Fruit fly (Drosophila melanogaster) whole organism, embryonic: ENCODE data around the gene CG11456.

Source experiments
- Aef1 ChIP-seq: fragments of 200-800 bp; sonication (Bioruptor generic); IDR thresholded peaks from 3 replicates; pipeline ENCODE4 v1.3.6; 2022; ENCODE audit warnings: missing biosample characterization, missing genetic modification characterization
- Antp ChIP-seq: fragments of 200-800 bp; sonication (Bioruptor generic); optimal IDR thresholded peaks from 3 replicates; lab custom pipeline; 2016; ENCODE audit warnings: missing biosample characterization, missing genetic modification characterization
- Bgb ChIP-seq: fragments of 200-800 bp; sonication (Bioruptor generic); IDR thresholded peaks from 2 replicates; pipeline ENCODE4 v1.3.6; 2022; ENCODE audit warnings: missing biosample characterization, missing genetic modification characterization; ENCODE audit not compliant: partially characterized antibody
- CG10209 ChIP-seq: fragments of 200-800 bp; sonication (Bioruptor generic); optimal IDR thresholded peaks from 3 replicates; lab custom pipeline; 2017; ENCODE audit warnings: missing biosample characterization, mild to moderate bottlenecking, missing genetic modification characterization, missing genetic modification reagents
- CG10267 ChIP-seq: fragments of 200-800 bp; sonication (Bioruptor generic); optimal IDR thresholded peaks from 2 replicates; lab custom pipeline; 2018; ENCODE audit warnings: missing biosample characterization, mild to moderate bottlenecking, missing genetic modification characterization, moderate library complexity
- CG11085 ChIP-seq: fragments of 200-800 bp; sonication (Bioruptor generic); IDR thresholded peaks from 2 replicates; pipeline ENCODE4 v1.3.6; 2022; ENCODE audit warnings: missing biosample characterization, missing genetic modification characterization
- CG11695 ChIP-seq: fragments of 200-800 bp; sonication (Bioruptor generic); IDR thresholded peaks from 3 replicates; pipeline ENCODE4 v1.3.6; 2022; ENCODE audit warnings: missing biosample characterization, missing genetic modification characterization
- CG12236 ChIP-seq: fragments of 200-800 bp; sonication (Bioruptor generic); optimal IDR thresholded peaks from 2 replicates; lab custom pipeline; 2016; ENCODE audit warnings: missing biosample characterization, missing genetic modification characterization
- CG14050 ChIP-seq: fragments of 200-800 bp; sonication (Bioruptor generic); IDR thresholded peaks from 3 replicates; pipeline ENCODE4 v1.3.6; 2022; ENCODE audit warnings: missing biosample characterization, missing genetic modification characterization
- CG14710 ChIP-seq: fragments of 200-800 bp; sonication (Bioruptor generic); optimal IDR thresholded peaks from 3 replicates; lab custom pipeline; 2019; ENCODE audit warnings: missing biosample characterization, mild to moderate bottlenecking, missing genetic modification characterization, moderate library complexity
- CG16813 ChIP-seq: fragments of 200-800 bp; sonication (Bioruptor generic); IDR thresholded peaks from 3 replicates; pipeline ENCODE4 v1.3.6; 2022; ENCODE audit warnings: missing biosample characterization, missing genetic modification characterization; ENCODE audit not compliant: partially characterized antibody
- CG18011 ChIP-seq: fragments of 200-800 bp; sonication (Bioruptor generic); optimal IDR thresholded peaks from 2 replicates; lab custom pipeline; 2017; ENCODE audit warnings: missing biosample characterization, missing genetic modification characterization, mild to moderate bottlenecking, moderate library complexity, missing genotype
- CG18476 ChIP-seq: fragments of 200-800 bp; sonication (Bioruptor generic); optimal IDR thresholded peaks from 2 replicates; lab custom pipeline; 2016; ENCODE audit warnings: missing biosample characterization, mild to moderate bottlenecking, missing genetic modification characterization
- CG18619 ChIP-seq: fragments of 200-800 bp; sonication (Bioruptor generic); optimal IDR thresholded peaks from 3 replicates; lab custom pipeline; 2017; ENCODE audit warnings: missing biosample characterization, mild to moderate bottlenecking, missing genetic modification characterization
- CG3163 ChIP-seq: fragments of 200-800 bp; sonication (Bioruptor generic); optimal IDR thresholded peaks from 3 replicates; lab custom pipeline; 2016; ENCODE audit warnings: missing biosample characterization, missing genetic modification characterization
- CG32772 ChIP-seq: fragments of 200-800 bp; sonication (Bioruptor generic); IDR thresholded peaks from 2 replicates; pipeline ENCODE4 v1.3.6; 2022; ENCODE audit warnings: missing biosample characterization, missing genetic modification characterization
- CG3281 ChIP-seq: fragments of 200-800 bp; sonication (Bioruptor generic); optimal IDR thresholded peaks from 3 replicates; lab custom pipeline; 2017; ENCODE audit warnings: missing biosample characterization, mild to moderate bottlenecking, missing genetic modification characterization
- CG42726 ChIP-seq: fragments of 200-800 bp; sonication (Bioruptor generic); IDR thresholded peaks from 2 replicates; pipeline ENCODE4 v1.3.6; 2022; ENCODE audit warnings: missing biosample characterization, missing genetic modification characterization; ENCODE audit not compliant: partially characterized antibody
- CG4360 ChIP-seq: fragments of 200-800 bp; sonication (Bioruptor generic); IDR thresholded peaks from 2 replicates; pipeline ENCODE4 v1.3.6; 2022; ENCODE audit warnings: missing biosample characterization, missing genetic modification characterization
- CG4854 ChIP-seq: fragments of 200-800 bp; sonication (Bioruptor generic); optimal IDR thresholded peaks from 2 replicates; lab custom pipeline; 2016; ENCODE audit warnings: missing biosample characterization, missing genetic modification characterization, inconsistent platforms
- CG6689 ChIP-seq: fragments of 200-800 bp; sonication (Bioruptor generic); IDR thresholded peaks from 2 replicates; pipeline ENCODE4 v1.3.6; 2022; ENCODE audit warnings: missing biosample characterization, missing genetic modification characterization
- CG7556 ChIP-seq: fragments of 200-800 bp; sonication (Bioruptor generic); optimal IDR thresholded peaks from 2 replicates; lab custom pipeline; 2017; ENCODE audit warnings: missing biosample characterization, mild to moderate bottlenecking, missing genetic modification characterization
- CG7745 ChIP-seq: fragments of 200-800 bp; sonication (Bioruptor generic); optimal IDR thresholded peaks from 2 replicates; lab custom pipeline; 2018; ENCODE audit warnings: missing biosample characterization, mild to moderate bottlenecking, missing genetic modification characterization, moderate library complexity
- CG8388 ChIP-seq: fragments of 200-800 bp; sonication (Bioruptor generic); optimal IDR thresholded peaks from 2 replicates; lab custom pipeline; 2019; ENCODE audit warnings: missing biosample characterization, mild to moderate bottlenecking, missing genetic modification characterization, moderate library complexity
- CkIIα-i1 ChIP-seq: fragments of 200-800 bp; sonication (Bioruptor generic); IDR thresholded peaks from 2 replicates; pipeline ENCODE4 v1.3.6; 2022; ENCODE audit warnings: missing biosample characterization, missing genetic modification characterization
- HHEX ChIP-seq: fragments of 200-800 bp; sonication (Bioruptor generic); optimal IDR thresholded peaks from 3 replicates; lab custom pipeline; 2017; ENCODE audit warnings: missing biosample characterization, mild to moderate bottlenecking, missing genetic modification characterization, missing genetic modification reagents
- Kr ChIP-seq: fragments of 200-800 bp; sonication (Bioruptor generic); optimal IDR thresholded peaks from 2 replicates; lab custom pipeline; 2017; ENCODE audit warnings: missing biosample characterization, mild to moderate bottlenecking, missing genetic modification characterization
- Med ChIP-seq: fragments of 200-800 bp; sonication (Bioruptor generic); peaks from one replicate; lab custom pipeline; 2016; ENCODE audit warnings: missing biosample characterization, missing genetic modification characterization, mild to moderate bottlenecking, inconsistent platforms, moderate library complexity
- Meics ChIP-seq: fragments of 200-800 bp; sonication (Bioruptor generic); optimal IDR thresholded peaks from 2 replicates; lab custom pipeline; 2017; ENCODE audit warnings: missing biosample characterization, mild to moderate bottlenecking, missing genetic modification characterization
- Pdp1 ChIP-seq, 2 experiments: fragments of 200-800 bp; sonication (Bioruptor generic); optimal IDR thresholded peaks; 3 replicates each; lab custom pipeline; 2016; ENCODE audit warnings: missing biosample characterization in 2 of 2, missing genetic modification characterization in 2 of 2, mild to moderate bottlenecking in 1 of 2, moderate library complexity in 1 of 2
- TFAM ChIP-seq: fragments of 200-800 bp; sonication (Bioruptor generic); optimal IDR thresholded peaks from 2 replicates; lab custom pipeline; 2017; ENCODE audit warnings: missing biosample characterization, missing genetic modification characterization, inconsistent platforms
- Xrp1 ChIP-seq: fragments of 200-800 bp; sonication (Bioruptor generic); IDR thresholded peaks from 2 replicates; pipeline ENCODE4 v1.3.6; 2022; ENCODE audit warnings: missing biosample characterization, missing genetic modification characterization
- bcd ChIP-seq: fragments of 200-800 bp; sonication (Bioruptor generic); optimal IDR thresholded peaks from 2 replicates; lab custom pipeline; 2017; ENCODE audit warnings: missing biosample characterization, mild to moderate bottlenecking, missing genetic modification characterization
- dmrt11E ChIP-seq: fragments of 200-800 bp; sonication (Bioruptor generic); optimal IDR thresholded peaks from 3 replicates; lab custom pipeline; 2018; ENCODE audit warnings: missing biosample characterization, mild to moderate bottlenecking, missing genetic modification characterization, moderate library complexity
- dmrt99B ChIP-seq: fragments of 200-800 bp; sonication (Bioruptor generic); optimal IDR thresholded peaks from 2 replicates; lab custom pipeline; 2018; ENCODE audit warnings: missing biosample characterization, mild to moderate bottlenecking, missing genetic modification characterization, moderate library complexity
- fd102C ChIP-seq: fragments of 200-800 bp; sonication (Bioruptor generic); optimal IDR thresholded peaks from 2 replicates; lab custom pipeline; 2018; ENCODE audit warnings: missing biosample characterization, mild to moderate bottlenecking, missing genetic modification characterization, moderate library complexity
- grn ChIP-seq: fragments of 200-800 bp; sonication (Bioruptor generic); optimal IDR thresholded peaks from 3 replicates; lab custom pipeline; 2017; ENCODE audit warnings: missing biosample characterization, missing genetic modification characterization
- gro ChIP-seq: fragments of 200-800 bp; sonication (Bioruptor generic); optimal IDR thresholded peaks from 2 replicates; lab custom pipeline; 2016; ENCODE audit warnings: missing biosample characterization, missing genetic modification characterization
- her ChIP-seq: fragments of 200-800 bp; sonication (Bioruptor generic); optimal IDR thresholded peaks from 2 replicates; lab custom pipeline; 2016; ENCODE audit warnings: missing biosample characterization, missing genetic modification characterization
- hth ChIP-seq: fragments of >200 bp; optimal IDR thresholded peaks from 2 replicates; lab custom pipeline; 2017; ENCODE audit warnings: inconsistent platforms
- klu ChIP-seq: fragments of 200-800 bp; sonication (Bioruptor generic); IDR thresholded peaks from 2 replicates; pipeline ENCODE4 v1.3.6; 2022; ENCODE audit warnings: missing biosample characterization, missing genetic modification characterization
- mam ChIP-seq: fragments of 200-800 bp; sonication (Bioruptor generic); optimal IDR thresholded peaks from 3 replicates; lab custom pipeline; 2016; ENCODE audit warnings: missing biosample characterization, missing genetic modification characterization
- nerfin-2 ChIP-seq: fragments of 200-800 bp; sonication (Bioruptor generic); IDR thresholded peaks from 2 replicates; pipeline ENCODE4 v1.3.6; 2022; ENCODE audit warnings: missing biosample characterization, missing genetic modification characterization; ENCODE audit not compliant: partially characterized antibody
- psq ChIP-seq: fragments of 200-800 bp; sonication (Bioruptor generic); optimal IDR thresholded peaks from 2 replicates; lab custom pipeline; 2017; ENCODE audit warnings: missing biosample characterization, missing genetic modification characterization
- pzg ChIP-seq: fragments of 200-800 bp; sonication (Bioruptor generic); optimal IDR thresholded peaks from 3 replicates; lab custom pipeline; 2018; ENCODE audit warnings: missing biosample characterization, mild to moderate bottlenecking, missing genetic modification characterization, moderate library complexity
- ro ChIP-seq: fragments of 200-800 bp; sonication (Bioruptor generic); IDR thresholded peaks from 2 replicates; pipeline ENCODE4 v1.3.6; 2022; ENCODE audit warnings: missing biosample characterization, missing genetic modification characterization
- scrt ChIP-seq: fragments of 200-800 bp; sonication (Bioruptor generic); optimal IDR thresholded peaks from 2 replicates; lab custom pipeline; 2018; ENCODE audit warnings: missing biosample characterization, mild to moderate bottlenecking, missing genetic modification characterization, moderate library complexity
- sd ChIP-seq: fragments of 200-800 bp; sonication (Bioruptor generic); optimal IDR thresholded peaks from 3 replicates; lab custom pipeline; 2018; ENCODE audit warnings: missing biosample characterization, mild to moderate bottlenecking, missing genetic modification characterization, moderate library complexity
- slp2 ChIP-seq: fragments of 200-800 bp; sonication (Bioruptor generic); optimal IDR thresholded peaks from 2 replicates; lab custom pipeline; 2016; ENCODE audit warnings: missing biosample characterization, missing genetic modification characterization

CG11456 gene

dm6 chr3L:20837040-20837830, 4.6 kb upstream of the CG11456 start, which contains the start of gene CG13255 (continued):
- TF ChIP-seq CG42726 = no peak
- TF ChIP-seq CG14710 = no peak
- peak; percentile 11 for TF ChIP-seq sd (tag; lab: Kevin White, UChicago)
- peak; percentile 43 for TF ChIP-seq bcd (GFP tag; lab: Kevin White, UChicago)
- peak; percentile 59 for TF ChIP-seq CG10209
- TF ChIP-seq CG7556 (GFP tag; lab: Kevin White, UChicago) = peak; percentile 69
- no peak for TF ChIP-seq Xrp1 (GFP tag; lab: Robert Waterston, UW)
- TF ChIP-seq CG4854 (GFP tag; lab: Kevin White, UChicago) = no peak
- TF ChIP-seq CG18011 (GFP tag; lab: Kevin White, UChicago) = peak; percentile 21
- TF ChIP-seq nerfin-2 (GFP tag; lab: Robert Waterston, UW) = no peak
- no peak for TF ChIP-seq gro (GFP tag; lab: Kevin White, UChicago)
- TF ChIP-seq Antp (GFP tag; lab: Kevin White, UChicago) = peak; percentile 23
- peak; percentile 13 for TF ChIP-seq grn
- peak; percentile 18 to 32 for TF ChIP-seq Pdp1 (GFP tag; optimal IDR thresholded peaks at IDR 0.05; lab: Kevin White, UChicago)
- no peak for TF ChIP-seq Aef1 (GFP tag; lab: Robert Waterston, UW)
- no peak for TF ChIP-seq psq (GFP tag; lab: Kevin White, UChicago)
- TF ChIP-seq dmrt99B (tag; lab: Kevin White, UChicago) = peak; percentile 58
- TF ChIP-seq CG3163 (GFP tag; lab: Kevin White, UChicago) = no peak
- TF ChIP-seq CG18619 (GFP tag; lab: Kevin White, UChicago) = peak; percentile 38
- peak; percentile 4 for TF ChIP-seq CG10267
- TF ChIP-seq CG7745 = no peak
- no peak for TF ChIP-seq CG32772
- no peak for TF ChIP-seq CG12236 (GFP tag; lab: Kevin White, UChicago)
- TF ChIP-seq CG11085 (GFP tag; lab: Robert Waterston, UW) = no peak
- no peak for TF ChIP-seq Kr
- no peak for TF ChIP-seq hth (lab: Kevin White, UChicago)
- TF ChIP-seq fd102C = no peak
- no peak for TF ChIP-seq Bgb (GFP tag; lab: Robert Waterston, UW)
- no peak for TF ChIP-seq CG4360 (GFP tag; lab: Robert Waterston, UW)
- peak; percentile 61 for TF ChIP-seq mam (GFP tag; lab: Kevin White, UChicago)
- no peak for TF ChIP-seq ro (GFP tag; lab: Robert Waterston, UW)
- TF ChIP-seq CG11695 (GFP tag; lab: Robert Waterston, UW) = no peak
- TF ChIP-seq slp2 (GFP tag; lab: Kevin White, UChicago) = peak; percentile 14
- TF ChIP-seq CkIIα-i1 (GFP tag; lab: Robert Waterston, UW) = no peak
- no peak for TF ChIP-seq CG16813
- peak; percentile 37 for TF ChIP-seq HHEX (GFP tag; lab: Kevin White, UChicago)
- 0 out of 2 replicates have a peak, but pooled peaks have one; percentile 28 for TF ChIP-seq CG6689
- TF ChIP-seq Med (GFP tag; lab: Kevin White, UChicago) = peak; percentile 74
- no peak for TF ChIP-seq her (GFP tag; lab: Kevin White, UChicago)
- no peak for TF ChIP-seq dmrt11E
- no peak for TF ChIP-seq scrt
- TF ChIP-seq CG3281 = peak; percentile 69
- TF ChIP-seq CG8388 = peak; percentile 21
- no peak for TF ChIP-seq CG14050 (GFP tag; lab: Robert Waterston, UW)
- no peak; the same call in 1 of the 2 replicates for TF ChIP-seq klu (GFP tag; lab: Robert Waterston, UW)
- no peak for TF ChIP-seq TFAM (GFP tag; lab: Kevin White, UChicago)
- TF ChIP-seq Meics (GFP tag; lab: Kevin White, UChicago) = peak; percentile 71
- TF ChIP-seq pzg (GFP tag; lab: Kevin White, UChicago) = no peak
- TF ChIP-seq CG18476 = no peak
